Fruit fly (Drosophila melanogaster): ENCODE data around the gene CG17715.
"Not testable (repeated sequence)": the region's sequence is repeated elsewhere in the genome, so short reads cannot be mapped to it uniquely, and the experiment has no call there.

Gene CG17715

DNA sequence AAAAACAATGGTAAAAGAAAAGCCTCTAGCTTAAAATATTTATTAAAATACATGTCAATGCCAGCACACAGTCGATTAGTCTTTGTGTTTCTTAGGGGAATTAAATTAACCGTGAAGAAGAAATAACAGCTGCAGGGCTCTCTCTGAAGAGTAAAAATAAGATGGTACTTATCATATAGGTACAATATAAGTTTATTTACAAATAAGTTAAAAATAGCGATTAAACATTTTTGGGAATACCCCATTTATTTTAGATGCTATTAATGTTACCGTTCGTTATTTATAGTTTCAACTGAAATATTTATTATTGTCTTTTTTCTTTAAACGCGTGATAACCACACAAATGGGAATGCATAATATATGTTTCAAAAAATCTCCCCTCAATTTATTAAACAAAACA is at the start of gene CG17715:
TSS of gene CG17715 (plus strand) at position 301 of the 400 bp plus-strand sequence.
- not testable (repeated sequence) for TF ChIP-seq CG7556, eve, CG3163 (GFP tag; optimal IDR thresholded peaks at IDR 0.05)

DNA sequence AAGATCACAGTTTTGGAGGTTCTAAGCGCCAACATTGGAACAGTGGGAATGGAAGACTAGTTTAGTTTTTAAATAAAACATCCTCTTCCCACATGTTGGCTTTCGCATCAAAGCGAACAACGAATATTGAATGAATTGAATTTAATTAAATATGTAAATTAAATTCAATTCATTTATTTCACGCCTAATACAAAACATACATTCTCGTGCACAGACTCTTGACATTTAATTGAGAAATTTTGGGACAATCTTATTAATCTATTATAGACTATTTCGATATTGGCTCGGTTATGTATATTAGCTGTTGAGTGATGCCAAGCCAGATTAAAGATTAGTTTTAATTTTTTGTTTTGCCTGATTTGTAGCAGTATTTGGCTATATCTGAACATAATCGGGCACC is 45.8 kb upstream of the CG17715 start, which contains the start of gene CG40439:
TSS of gene CG40439 (minus strand) at position 8 of the 400 bp plus-strand sequence.
- TF ChIP-seq CG1603 (tag; optimal IDR thresholded peaks at IDR 0.05), result peak; percentile 50
- TF ChIP-seq CG30020 (tag; optimal IDR thresholded peaks at IDR 0.05), result peak; percentile 83
- TF ChIP-seq CG17802 (tag; optimal IDR thresholded peaks at IDR 0.05), result peak; percentile 37
- TF ChIP-seq CG7357 (GFP tag; IDR thresholded peaks at IDR 0.05), result peak; percentile 73

Data from whole organism, embryonic.